Fruit fly (Drosophila melanogaster) Kc167 (cell line): ENCODE data around the gene CG13131.

Experiments
- Myc ChIP-seq: fragments of >200 bp; optimal IDR thresholded peaks from 2 replicates; lab custom pipeline; 2017; ENCODE audit warnings: missing external identifiers
- Sin3A ChIP-seq: fragments of >200 bp; optimal IDR thresholded peaks from 2 replicates; lab custom pipeline; 2018; ENCODE audit warnings: missing external identifiers
- h ChIP-seq: fragments of >200 bp; optimal IDR thresholded peaks from 3 replicates; lab custom pipeline; 2018; ENCODE audit warnings: missing external identifiers
- insv ChIP-seq: fragments of >200 bp; optimal IDR thresholded peaks from 3 replicates; lab custom pipeline; 2018; ENCODE audit warnings: missing external identifiers
- psq ChIP-seq: fragments of >200 bp; optimal IDR thresholded peaks from 2 replicates; lab custom pipeline; 2017; ENCODE audit warnings: missing external identifiers
- ttk ChIP-seq: sonication (Bioruptor generic); optimal IDR thresholded peaks from 2 replicates; lab custom pipeline; 2017; ENCODE audit warnings: missing external identifiers

CG13131 gene

dm6 chr2L:9988201-9988990 is 28.9 kb downstream of the CG13131 start:
- TF ChIP-seq insv (lab: Kevin White, UChicago): no peak

- TF ChIP-seq psq (lab: Kevin White, UChicago) (no peak), ttk (lab: Kevin White, UChicago) (no peak), h (lab: Kevin White, UChicago) (no peak), insv (lab: Kevin White, UChicago) (no peak), Sin3A (no peak), Myc (no peak)
Measured at dm6 chr2L:9986402-9987350, 30.6 kb downstream of the CG13131 start.

dm6 chr2L:9984078-9984772 is 33.0 kb downstream of the CG13131 start, which contains the start of gene bib:
Gene bib (plus strand): TSS chr2L:9984645.
- TF ChIP-seq psq (lab: Kevin White, UChicago): no peak
- no peak for TF ChIP-seq h (lab: Kevin White, UChicago)
- TF ChIP-seq ttk (lab: Kevin White, UChicago): no peak
- TF ChIP-seq Myc: no peak
- no peak for TF ChIP-seq insv (lab: Kevin White, UChicago)
- TF ChIP-seq Sin3A: no peak

- TF ChIP-seq h (lab: Kevin White, UChicago): no peak
- no peak for TF ChIP-seq insv (lab: Kevin White, UChicago)
- no peak for TF ChIP-seq ttk (lab: Kevin White, UChicago)
- TF ChIP-seq Myc: no peak
- TF ChIP-seq Sin3A: no peak
- no peak for TF ChIP-seq psq (lab: Kevin White, UChicago)
Measured at dm6 chr2L:9982516-9982915, 34.7 kb downstream of the CG13131 start.

dm6 chr2L:9981809-9982208 is 35.5 kb downstream of the CG13131 start:
- TF ChIP-seq psq (lab: Kevin White, UChicago) (no peak), Myc (no peak), ttk (lab: Kevin White, UChicago) (no peak), Sin3A (no peak), insv (lab: Kevin White, UChicago) (no peak), h (lab: Kevin White, UChicago) (no peak)

dm6 chr2L:9972624-9973023 is 44.6 kb downstream of the CG13131 start:
- no peak for TF ChIP-seq ttk (lab: Kevin White, UChicago)
- no peak for TF ChIP-seq Sin3A
- TF ChIP-seq h (lab: Kevin White, UChicago): no peak
- no peak for TF ChIP-seq psq (lab: Kevin White, UChicago)
- TF ChIP-seq Myc: no peak

dm6 chr2L:9968201-9968727 is 49.0 kb downstream of the CG13131 start:
- TF ChIP-seq h (lab: Kevin White, UChicago) (no peak), insv (lab: Kevin White, UChicago) (no peak), Myc (no peak), ttk (lab: Kevin White, UChicago) (no peak), psq (lab: Kevin White, UChicago) (no peak), Sin3A (no peak)

dm6 chr2L:9966983-9967737 is 50.1 kb downstream of the CG13131 start, which contains the start of the genes Dref and RpL13:
Gene Dref (minus strand): TSS chr2L:9967229.
Gene RpL13 (plus strand): TSS chr2L:9967313.
- TF ChIP-seq h (lab: Kevin White, UChicago) (no peak), Sin3A (no peak), insv (lab: Kevin White, UChicago) (no peak), psq (lab: Kevin White, UChicago) (no peak), ttk (lab: Kevin White, UChicago) (no peak), Myc (no peak)

dm6 chr2L:9963603-9964042 is 53.6 kb downstream of the CG13131 start, which contains the start of gene CG5850:
Gene CG5850 (minus strand): TSS chr2L:9963949.
- no peak for TF ChIP-seq insv (lab: Kevin White, UChicago)
- no peak for TF ChIP-seq psq (lab: Kevin White, UChicago)
- no peak for TF ChIP-seq Sin3A
- no peak for TF ChIP-seq Myc
- no peak for TF ChIP-seq ttk (lab: Kevin White, UChicago)
- TF ChIP-seq h (lab: Kevin White, UChicago): no peak
